Fruit fly (Drosophila melanogaster): ENCODE results near the gene mRpL45.

mRpL45 gene

DNA sequence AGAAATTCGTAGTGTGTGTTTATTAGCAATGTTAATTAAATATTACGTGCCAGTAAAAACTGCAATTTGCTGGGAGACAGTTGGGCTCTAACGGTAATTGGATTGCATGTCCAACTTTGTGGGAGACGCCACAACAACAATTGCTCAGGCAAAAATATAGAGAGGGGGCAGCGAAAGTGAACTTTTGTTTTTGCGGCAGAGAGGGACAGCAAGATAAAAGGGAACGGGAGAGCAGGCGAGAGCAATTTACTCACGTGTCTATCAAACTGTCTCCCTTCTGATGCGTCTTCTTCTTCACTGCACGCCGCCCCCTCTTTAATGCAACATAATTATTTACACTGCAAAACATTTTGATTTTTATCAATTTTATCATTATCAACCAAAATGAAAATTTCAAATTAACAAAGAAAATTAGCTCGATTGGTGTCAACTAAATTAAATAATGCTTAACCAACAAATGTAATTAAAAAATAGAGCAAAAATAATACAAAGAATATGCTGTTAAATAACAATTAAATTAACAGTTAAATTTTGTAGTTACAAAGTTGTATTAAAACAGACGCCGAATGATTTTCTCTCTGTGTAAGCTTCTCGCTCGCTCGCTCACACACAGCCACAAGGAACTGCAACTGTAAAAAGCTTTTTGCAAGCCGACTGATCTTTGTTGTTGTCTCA lies 49.1 kb downstream of the mRpL45 start (continued):
- TF ChIP-seq pnt (GFP tag; optimal IDR thresholded peaks at IDR 0.05) (peak; percentile 23), onecut (GFP tag; IDR thresholded peaks at IDR 0.05) (peak; percentile 72), btn (GFP tag; optimal IDR thresholded peaks at IDR 0.05) (no peak), phol (tag; optimal IDR thresholded peaks at IDR 0.05) (peak; percentile 97), CG11398 (GFP tag; optimal IDR thresholded peaks at IDR 0.05) (peak; percentile 66), cato (GFP tag; optimal IDR thresholded peaks at IDR 0.05; ENCODE audit: borderline replicate concordance) (peak; percentile 54), CG3407 (GFP tag; optimal IDR thresholded peaks at IDR 0.05) (peak; percentile 66), CG16815 (GFP tag; optimal IDR thresholded peaks at IDR 0.05) (peak; percentile 67), Adf1 (GFP tag; IDR thresholded peaks at IDR 0.05) (no peak), Ets97D (GFP tag; optimal IDR thresholded peaks at IDR 0.05) (peak; percentile 13), CG10959 (GFP tag; IDR thresholded peaks at IDR 0.05) (peak; percentile 64), CG9817 (tag; optimal IDR thresholded peaks at IDR 0.05) (peak; percentile 52), Oli (tag; optimal IDR thresholded peaks at IDR 0.05) (peak; percentile 86), row (GFP tag; IDR thresholded peaks at IDR 0.05) (peak; percentile 76), cwo (GFP tag; optimal IDR thresholded peaks at IDR 0.05) (peak; percentile 73), CG13624 (GFP tag; optimal IDR thresholded peaks at IDR 0.05) (peak; percentile 55), run (tag; optimal IDR thresholded peaks at IDR 0.05) (peak; percentile 66), usp (GFP tag; optimal IDR thresholded peaks at IDR 0.05) (no peak), hth (optimal IDR thresholded peaks at IDR 0.05) (no peak), CG5245 (GFP tag; optimal IDR thresholded peaks at IDR 0.05) (peak; percentile 65), slbo (GFP tag; IDR thresholded peaks at IDR 0.05) (peak; percentile 60), CG1647 (GFP tag; optimal IDR thresholded peaks at IDR 0.05) (peak; percentile 61), CG43689 (GFP tag; IDR thresholded peaks at IDR 0.05) (peak; percentile 65), CG13424 (tag; optimal IDR thresholded peaks at IDR 0.05) (peak; percentile 80), CHES-1-like (GFP tag; optimal IDR thresholded peaks at IDR 0.05) (peak; percentile 23), CG2199 (GFP tag; IDR thresholded peaks at IDR 0.05) (no peak), zen (tag; optimal IDR thresholded peaks at IDR 0.05) (peak; percentile 89), CG18262 (tag; optimal IDR thresholded peaks at IDR 0.05) (peak; percentile 90), NC2β (GFP tag; optimal IDR thresholded peaks at IDR 0.05) (peak; percentile 64), Lhr (GFP tag; optimal IDR thresholded peaks at IDR 0.05) (peak; percentile 52), CG14965 (GFP tag; optimal IDR thresholded peaks at IDR 0.05; ENCODE audit: borderline replicate concordance) (no peak), CG15479 (GFP tag; optimal IDR thresholded peaks at IDR 0.05) (no peak), Ptx1 (GFP tag; IDR thresholded peaks at IDR 0.05) (peak; percentile 73), NfI (GFP tag; optimal IDR thresholded peaks at IDR 0.05) (peak; percentile 37), Hand (GFP tag; optimal IDR thresholded peaks at IDR 0.05) (no peak), CG8944 (GFP tag; optimal IDR thresholded peaks at IDR 0.05) (peak; percentile 45), toy (GFP tag; IDR thresholded peaks at IDR 0.05) (no peak), Myb (GFP tag; optimal IDR thresholded peaks at IDR 0.05) (peak; percentile 24), dati (GFP tag; IDR thresholded peaks at IDR 0.05) (peak; percentile 44; the same call in 1 of the 2 replicates), lab (GFP tag; optimal IDR thresholded peaks at IDR 0.05) (peak; percentile 79), ind (GFP tag; optimal IDR thresholded peaks at IDR 0.05) (peak; percentile 81), D (optimal IDR thresholded peaks at IDR 0.05) (no peak), D (GFP tag; optimal IDR thresholded peaks at IDR 0.05) (peak; percentile 87), CG15696 (tag; optimal IDR thresholded peaks at IDR 0.05) (peak; percentile 91), hkb (optimal IDR thresholded peaks at IDR 0.05) (no peak), hkb (GFP tag; IDR thresholded peaks at IDR 0.05) (peak; percentile 86), jumu (GFP tag; optimal IDR thresholded peaks at IDR 0.05) (peak; percentile 21), CG14860 (GFP tag; IDR thresholded peaks at IDR 0.05; ENCODE audit: partially characterized antibody) (no peak), Neu2 (GFP tag; optimal IDR thresholded peaks at IDR 0.05; ENCODE audit: borderline replicate concordance) (no peak), CG9215 (GFP tag; IDR thresholded peaks at IDR 0.05) (peak; percentile 55), CoRest (tag; optimal IDR thresholded peaks at IDR 0.05) (peak; percentile 83)
